Fruit fly (Drosophila melanogaster) whole organism, wandering third instar larva: ENCODE results near the gene ninaA.

Experiments used
- Abd-B ChIP-seq: fragments of >200 bp; optimal IDR thresholded peaks from 2 replicates; lab custom pipeline; 2017; ENCODE audit warnings: missing biosample characterization, missing genetic modification characterization
- CG32264 ChIP-seq: fragments of 200-800 bp; sonication (Bioruptor generic); optimal IDR thresholded peaks from 2 replicates; lab custom pipeline; 2016; ENCODE audit warnings: missing biosample characterization, missing genetic modification characterization
- CG9705 ChIP-seq: fragments of 200-800 bp; sonication (Bioruptor generic); optimal IDR thresholded peaks from 2 replicates; lab custom pipeline; 2018; ENCODE audit warnings: missing biosample characterization, mild to moderate bottlenecking, missing genetic modification characterization
- CrebA ChIP-seq: fragments of 200-800 bp; sonication (Bioruptor generic); optimal IDR thresholded peaks from 2 replicates; lab custom pipeline; 2016; ENCODE audit warnings: missing biosample characterization, mild to moderate bottlenecking, missing genetic modification characterization, borderline replicate concordance
- Dfd ChIP-seq: fragments of >200 bp; optimal IDR thresholded peaks from 2 replicates; lab custom pipeline; 2017; ENCODE audit warnings: missing biosample characterization, missing genetic modification characterization
- Dif ChIP-seq: fragments of 200-275, 200-300 bp; sonication (Bioruptor generic); optimal IDR thresholded peaks from 2 replicates; lab custom pipeline; 2018; ENCODE audit warnings: missing biosample characterization, missing genetic modification characterization; ENCODE audit not compliant: partially characterized antibody
- GATAd ChIP-seq: sonication (Bioruptor generic); optimal IDR thresholded peaks from 2 replicates; lab custom pipeline; 2016; ENCODE audit warnings: missing biosample characterization, missing genetic modification characterization
- HLH106 ChIP-seq: fragments of 200-800 bp; optimal IDR thresholded peaks from 3 replicates; lab custom pipeline; 2019; ENCODE audit warnings: missing biosample characterization, mild to moderate bottlenecking, missing genetic modification characterization, moderate library complexity
- Hnf4 ChIP-seq: fragments of 200-800 bp; sonication (Bioruptor generic); optimal IDR thresholded peaks from 2 replicates; lab custom pipeline; 2016; ENCODE audit warnings: missing biosample characterization, mild to moderate bottlenecking, missing genetic modification characterization
- Hr78 ChIP-seq: fragments of >200 bp; optimal IDR thresholded peaks from 2 replicates; lab custom pipeline; 2017; ENCODE audit warnings: missing biosample characterization, missing genetic modification characterization
- Hr83 ChIP-seq: fragments of 200-300 bp; sonication (Bioruptor generic); optimal IDR thresholded peaks from 2 replicates; lab custom pipeline; 2016; ENCODE audit warnings: missing biosample characterization, mild to moderate bottlenecking, missing genetic modification characterization, moderate library complexity; ENCODE audit not compliant: poor library complexity, severe bottlenecking
- Jra ChIP-seq: sonication (Bioruptor generic); optimal IDR thresholded peaks from 2 replicates; lab custom pipeline; 2016; ENCODE audit warnings: missing biosample characterization, missing genetic modification characterization
- Mio ChIP-seq: sonication (Bioruptor generic); optimal IDR thresholded peaks from 2 replicates; lab custom pipeline; 2016; ENCODE audit warnings: missing biosample characterization, missing genetic modification characterization
- N ChIP-seq: fragments of >200 bp; optimal IDR thresholded peaks from 2 replicates; lab custom pipeline; 2018; ENCODE audit warnings: missing biosample characterization, missing external identifiers, missing genetic modification characterization
- OdsH ChIP-seq: fragments of 200-800 bp; sonication (Bioruptor generic); optimal IDR thresholded peaks from 2 replicates; lab custom pipeline; 2016; ENCODE audit warnings: missing biosample characterization, mild to moderate bottlenecking, missing genetic modification characterization
- Rel ChIP-seq, 2 experiments: fragments of 200-800 bp; sonication (Bioruptor generic) in 1 of 2; optimal IDR thresholded peaks; 2 replicates in 1 of 2; 3 replicates in 1 of 2; lab custom pipeline; 2016 to 2019; ENCODE audit warnings: mild to moderate bottlenecking in 2 of 2, missing biosample characterization in 2 of 2, missing genetic modification characterization in 2 of 2, moderate library complexity in 1 of 2
- Sp1 ChIP-seq: fragments of 200-800 bp; sonication (Bioruptor generic); optimal IDR thresholded peaks from 3 replicates; lab custom pipeline; 2019; ENCODE audit warnings: missing biosample characterization, mild to moderate bottlenecking, missing genetic modification characterization, moderate library complexity
- Vsx2 ChIP-seq: fragments of 200-300, 225-300 bp; sonication (Bioruptor generic); optimal IDR thresholded peaks from 2 replicates; lab custom pipeline; 2018; ENCODE audit warnings: missing biosample characterization, missing genetic modification characterization; ENCODE audit not compliant: partially characterized antibody
- br ChIP-seq: fragments of 200-800 bp; sonication (Bioruptor generic); optimal IDR thresholded peaks from 2 replicates; lab custom pipeline; 2016; ENCODE audit warnings: missing biosample characterization, missing genetic modification characterization
- brk ChIP-seq: fragments of 200-800 bp; sonication (Bioruptor generic); optimal IDR thresholded peaks from 2 replicates; lab custom pipeline; 2016; ENCODE audit warnings: missing biosample characterization, mild to moderate bottlenecking, missing genetic modification characterization
- dl ChIP-seq, 2 experiments: fragments of 175-275, 200-275 bp in 1 of 2; fragments of 200-275 bp in 1 of 2; sonication (Bioruptor generic); optimal IDR thresholded peaks; lab custom pipeline; 2018; ENCODE audit warnings: mild to moderate bottlenecking in 2 of 2, missing biosample characterization in 2 of 2, missing genetic modification characterization in 2 of 2, moderate library complexity in 2 of 2; ENCODE audit not compliant: partially characterized antibody in 2 of 2, insufficient read depth in 1 of 2
- dmrt93B ChIP-seq: fragments of 200-800 bp; sonication (Bioruptor generic); optimal IDR thresholded peaks from 2 replicates; lab custom pipeline; 2018; ENCODE audit warnings: missing biosample characterization, mild to moderate bottlenecking, missing genetic modification characterization
- dsf ChIP-seq: sonication (Bioruptor generic); optimal IDR thresholded peaks from 2 replicates; lab custom pipeline; 2016; ENCODE audit warnings: missing biosample characterization, missing genetic modification characterization, borderline replicate concordance
- ey ChIP-seq: fragments of 200-800 bp; sonication (Bioruptor generic); optimal IDR thresholded peaks from 2 replicates; lab custom pipeline; 2016; ENCODE audit warnings: missing biosample characterization, missing genetic modification characterization
- foxo ChIP-seq, 2 experiments: fragments of 200-800 bp; sonication (Bioruptor generic); optimal IDR thresholded peaks; 2 replicates in 1 of 2; 3 replicates in 1 of 2; lab custom pipeline; 2016 to 2017; ENCODE audit warnings: missing biosample characterization in 2 of 2, missing genetic modification characterization in 2 of 2
- fru ChIP-seq: fragments of 200-800 bp; sonication (Bioruptor generic); optimal IDR thresholded peaks from 3 replicates; lab custom pipeline; 2016; ENCODE audit warnings: missing biosample characterization, mild to moderate bottlenecking, missing genetic modification characterization
- h ChIP-seq: fragments of 200-800 bp; sonication (Bioruptor generic); optimal IDR thresholded peaks from 3 replicates; lab custom pipeline; 2016; ENCODE audit warnings: missing biosample characterization, mild to moderate bottlenecking, missing genetic modification characterization
- jim ChIP-seq: fragments of 175-275, 200-325 bp; sonication (Bioruptor generic); optimal IDR thresholded peaks from 2 replicates; lab custom pipeline; 2016; ENCODE audit warnings: missing biosample characterization, mild to moderate bottlenecking, missing genetic modification characterization
- lola ChIP-seq: fragments of >200 bp; optimal IDR thresholded peaks from 2 replicates; lab custom pipeline; 2017; ENCODE audit warnings: missing biosample characterization, missing genetic modification characterization
- pan ChIP-seq: fragments of >200 bp; optimal IDR thresholded peaks from 2 replicates; lab custom pipeline; 2017
- psq ChIP-seq: fragments of 200-800 bp; sonication (Bioruptor generic); optimal IDR thresholded peaks from 3 replicates; lab custom pipeline; 2017; ENCODE audit warnings: missing biosample characterization, mild to moderate bottlenecking, missing genetic modification characterization, moderate library complexity
- rgr ChIP-seq: fragments of 200-800 bp; sonication (Bioruptor generic); optimal IDR thresholded peaks from 3 replicates; lab custom pipeline; 2016; ENCODE audit warnings: missing biosample characterization, mild to moderate bottlenecking, missing genetic modification characterization
- sage ChIP-seq: fragments of 200-800 bp; sonication (Bioruptor generic); optimal IDR thresholded peaks from 2 replicates; lab custom pipeline; 2016; ENCODE audit warnings: missing biosample characterization, mild to moderate bottlenecking, missing genetic modification characterization
- sv ChIP-seq: fragments of 200-800 bp; sonication (Bioruptor generic); optimal IDR thresholded peaks from 3 replicates; lab custom pipeline; 2016; ENCODE audit warnings: missing biosample characterization, missing genetic modification characterization
- usp ChIP-seq: fragments of >200 bp; optimal IDR thresholded peaks from 2 replicates; lab custom pipeline; 2017; ENCODE audit warnings: missing biosample characterization, missing genetic modification characterization
- woc ChIP-seq: sonication (Bioruptor generic); optimal IDR thresholded peaks from 2 replicates; lab custom pipeline; 2016; ENCODE audit warnings: missing biosample characterization, mild to moderate bottlenecking, missing genetic modification characterization

Gene ninaA

dm6 chr2L:868961-869360 is 8.1 kb upstream of the ninaA start:
- TF ChIP-seq OdsH (GFP tag; lab: Kevin White, UChicago): no peak
- TF ChIP-seq Hnf4 (GFP tag; lab: Kevin White, UChicago): no peak
- TF ChIP-seq CG32264 (GFP tag; lab: Kevin White, UChicago): no peak
- no peak for TF ChIP-seq Jra (GFP tag; lab: Kevin White, UChicago)
- no peak for TF ChIP-seq dl (GFP tag; optimal IDR thresholded peaks at IDR 0.05; lab: Kevin White, UChicago; ENCODE audit: insufficient read depth in 1 of 2, partially characterized antibody in 2 of 2)
- no peak for TF ChIP-seq Sp1
- no peak for TF ChIP-seq sv (GFP tag; lab: Kevin White, UChicago)
- no peak for TF ChIP-seq foxo (GFP tag; optimal IDR thresholded peaks at IDR 0.05; lab: Kevin White, UChicago)
- TF ChIP-seq CrebA (GFP tag; lab: Kevin White, UChicago): no peak
- TF ChIP-seq woc (GFP tag; lab: Kevin White, UChicago): no peak
- no peak for TF ChIP-seq Hr83
- TF ChIP-seq sage: no peak
- no peak for TF ChIP-seq Dif (GFP tag; lab: Kevin White, UChicago)
- TF ChIP-seq dsf: no peak
- no peak for TF ChIP-seq usp (GFP tag; lab: Kevin White, UChicago)
- TF ChIP-seq GATAd (GFP tag; lab: Kevin White, UChicago): no peak
- no peak for TF ChIP-seq fru
- no peak for TF ChIP-seq lola
- TF ChIP-seq, all 38 proteins: peak for 0

- TF ChIP-seq brk (GFP tag; lab: Kevin White, UChicago): no peak
- TF ChIP-seq HLH106: peak; percentile 38
- TF ChIP-seq fru: no peak
- TF ChIP-seq foxo (GFP tag; optimal IDR thresholded peaks at IDR 0.05; lab: Kevin White, UChicago): peak in 1 of 2 experiments; percentile 56
- TF ChIP-seq Sp1: peak; percentile 25
- peak; percentile 19 for TF ChIP-seq Hr83
Measured at dm6 chr2L:869497-870040, 7.5 kb upstream of the ninaA start, which contains the start of gene dbe. Gene dbe (minus strand): TSS chr2L:869857.

- no peak for TF ChIP-seq GATAd (GFP tag; lab: Kevin White, UChicago)
- TF ChIP-seq Hr78 (GFP tag; lab: Kevin White, UChicago): no peak
- no peak for TF ChIP-seq Abd-B (GFP tag; lab: Kevin White, UChicago)
- TF ChIP-seq psq (GFP tag; lab: Kevin White, UChicago): no peak
- TF ChIP-seq Dif (GFP tag; lab: Kevin White, UChicago): peak; percentile 44
- peak; percentile 39 for TF ChIP-seq Vsx2
- no peak for TF ChIP-seq h (GFP tag; lab: Kevin White, UChicago)
- TF ChIP-seq dl (GFP tag; optimal IDR thresholded peaks at IDR 0.05; lab: Kevin White, UChicago; ENCODE audit: insufficient read depth in 1 of 2, partially characterized antibody in 2 of 2): peak in 1 of 2 experiments; percentile 24
- TF ChIP-seq dsf: no peak
- TF ChIP-seq fru: no peak
- no peak for TF ChIP-seq lola
- TF ChIP-seq, all 38 proteins: peak for 3
Measured at dm6 chr2L:870285-870684, 6.8 kb upstream of the ninaA start, which contains the start of gene PNUTS. Gene PNUTS (plus strand): TSS chr2L:870465.

dm6 chr2L:870749-871418 is 6.2 kb upstream of the ninaA start:
- no peak for TF ChIP-seq Dfd (GFP tag; lab: Kevin White, UChicago)
- peak; percentile 28 for TF ChIP-seq CG9705 (GFP tag; lab: Kevin White, UChicago)
- TF ChIP-seq Rel (GFP tag; optimal IDR thresholded peaks at IDR 0.05; lab: Kevin White, UChicago): no peak
- peak; percentile 18 for TF ChIP-seq Rel (tag; optimal IDR thresholded peaks at IDR 0.05; lab: Kevin White, UChicago)
- no peak for TF ChIP-seq N (GFP tag; lab: Kevin White, UChicago)
- TF ChIP-seq dl (GFP tag; optimal IDR thresholded peaks at IDR 0.05; lab: Kevin White, UChicago; ENCODE audit: insufficient read depth in 1 of 2, partially characterized antibody in 2 of 2): no peak
- TF ChIP-seq rgr (GFP tag; lab: Kevin White, UChicago): peak; percentile 79
- TF ChIP-seq dsf: no peak
- TF ChIP-seq Abd-B (GFP tag; lab: Kevin White, UChicago): no peak
- peak; percentile 49 for TF ChIP-seq sv (GFP tag; lab: Kevin White, UChicago)
- peak; percentile 54 for TF ChIP-seq Mio (GFP tag; lab: Kevin White, UChicago)
- TF ChIP-seq pan (lab: Kevin White, UChicago): no peak
- TF ChIP-seq sage: no peak
- TF ChIP-seq fru: peak; percentile 61
- TF ChIP-seq psq (GFP tag; lab: Kevin White, UChicago): peak; percentile 66
- TF ChIP-seq dmrt93B (GFP tag; lab: Kevin White, UChicago): peak; percentile 38
- peak; percentile 77 for TF ChIP-seq h (GFP tag; lab: Kevin White, UChicago)
- no peak for TF ChIP-seq Jra (GFP tag; lab: Kevin White, UChicago)
- peak; percentile 95 for TF ChIP-seq CrebA (GFP tag; lab: Kevin White, UChicago)
- no peak for TF ChIP-seq Hr78 (GFP tag; lab: Kevin White, UChicago)
- TF ChIP-seq OdsH (GFP tag; lab: Kevin White, UChicago): peak; percentile 40
- peak; percentile 69 for TF ChIP-seq woc (GFP tag; lab: Kevin White, UChicago)
- TF ChIP-seq usp (GFP tag; lab: Kevin White, UChicago): no peak
- peak; percentile 71 for TF ChIP-seq HLH106
- peak; percentile 58 for TF ChIP-seq Dif (GFP tag; lab: Kevin White, UChicago)
- peak; percentile 63 for TF ChIP-seq Hnf4 (GFP tag; lab: Kevin White, UChicago)
- peak; percentile 73 for TF ChIP-seq ey
- TF ChIP-seq foxo (GFP tag; optimal IDR thresholded peaks at IDR 0.05; lab: Kevin White, UChicago): peak in 1 of 2 experiments; percentile 74
- no peak for TF ChIP-seq jim (GFP tag; lab: Kevin White, UChicago)
- TF ChIP-seq Sp1: peak; percentile 55
- TF ChIP-seq brk (GFP tag; lab: Kevin White, UChicago): no peak
- TF ChIP-seq GATAd (GFP tag; lab: Kevin White, UChicago): peak; percentile 23
- TF ChIP-seq Vsx2: no peak
- peak; percentile 64 for TF ChIP-seq br
- TF ChIP-seq CG32264 (GFP tag; lab: Kevin White, UChicago): peak; percentile 7
